Worm (Caenorhabditis elegans): ENCODE measurements around the gene F31E8.5.

DNA sequence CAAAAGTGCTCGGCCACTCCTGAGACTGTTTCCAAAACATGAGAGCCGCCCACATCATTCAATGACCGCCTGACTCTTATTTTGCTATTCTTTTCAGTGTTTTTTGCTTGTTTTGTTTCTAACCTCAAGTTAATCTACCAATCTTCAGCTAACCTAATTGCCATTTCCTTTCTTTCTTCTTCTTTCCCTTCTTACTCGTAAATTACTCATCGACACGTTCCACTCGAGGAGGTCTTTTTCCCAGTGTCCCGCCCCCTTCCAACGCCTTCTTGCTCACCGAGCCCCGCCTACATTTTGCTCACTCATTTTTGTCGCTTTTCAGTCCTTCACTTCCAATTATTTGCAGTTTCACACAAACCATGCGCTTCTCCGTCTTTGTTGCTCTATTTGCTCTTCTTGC, 42.3 kb downstream of the F31E8.5 start, which contains the start of gene nlp-50:
- TF ChIP-seq ceh-19 (GFP tag; optimal IDR thresholded peaks at IDR 0.05) (no peak), F13H6.1 (tag; optimal IDR thresholded peaks at IDR 0.05) (no peak), elt-4 (tag; optimal IDR thresholded peaks at IDR 0.05) (no peak), ets-4 (tag; optimal IDR thresholded peaks at IDR 0.05) (no peak), ceh-22 (tag; optimal IDR thresholded peaks at IDR 0.05) (no peak), ahr-1 (tag; optimal IDR thresholded peaks at IDR 0.05) (no peak), ref-2 (tag; optimal IDR thresholded peaks at IDR 0.05) (no peak), gmeb-2 (tag; optimal IDR thresholded peaks at IDR 0.05) (no peak), lin-11 (tag; optimal IDR thresholded peaks at IDR 0.05) (no peak), pha-4 (tag; optimal IDR thresholded peaks at IDR 0.05) (no peak), sox-4 (tag; optimal IDR thresholded peaks at IDR 0.05) (no peak)
